Fruit fly (Drosophila melanogaster): ENCODE data around the gene LManI.

Gene LManI

dm6 chr2L:10483073-10483472 lies 26.0 kb upstream of the LManI start, which contains the start of gene Grip75 (continued):
- no peak for TF ChIP-seq bab2 (GFP tag; optimal IDR thresholded peaks at IDR 0.05)
- peak; percentile 4 for TF ChIP-seq CG17186 (GFP tag; optimal IDR thresholded peaks at IDR 0.05)
- TF ChIP-seq Doc3 (GFP tag; IDR thresholded peaks at IDR 0.05; ENCODE audit: partially characterized antibody): peak; percentile 29; the same call in 1 of the 3 replicates
- TF ChIP-seq tll (GFP tag; optimal IDR thresholded peaks at IDR 0.05): no peak
- TF ChIP-seq amos (GFP tag; IDR thresholded peaks at IDR 0.05; ENCODE audit: partially characterized antibody): peak; percentile 67
- TF ChIP-seq CG2116 (GFP tag; optimal IDR thresholded peaks at IDR 0.05): peak; percentile 41
- TF ChIP-seq bbx (GFP tag; IDR thresholded peaks at IDR 0.05; ENCODE audit: partially characterized antibody): peak; percentile 62
- no peak for TF ChIP-seq fd102C (GFP tag; optimal IDR thresholded peaks at IDR 0.05)
- no peak for TF ChIP-seq lilli (GFP tag; optimal IDR thresholded peaks at IDR 0.05)
- peak; percentile 66; the same call in 1 of the 2 replicates for TF ChIP-seq nerfin-2 (GFP tag; IDR thresholded peaks at IDR 0.05; ENCODE audit: partially characterized antibody)
- TF ChIP-seq pho (GFP tag; optimal IDR thresholded peaks at IDR 0.05): no peak
- no peak for TF ChIP-seq BtbVII (GFP tag; optimal IDR thresholded peaks at IDR 0.05)
- TF ChIP-seq CG3065 (GFP tag; optimal IDR thresholded peaks at IDR 0.05): no peak
- no peak for TF ChIP-seq pnt (GFP tag; optimal IDR thresholded peaks at IDR 0.05)
- TF ChIP-seq kni (GFP tag; optimal IDR thresholded peaks at IDR 0.05): no peak
- TF ChIP-seq jigr1 (GFP tag; IDR thresholded peaks at IDR 0.05): no peak
- TF ChIP-seq CG12391 (tag; optimal IDR thresholded peaks at IDR 0.05): no peak
- TF ChIP-seq fd3F (GFP tag; optimal IDR thresholded peaks at IDR 0.05): no peak
- no peak for TF ChIP-seq ato (GFP tag; IDR thresholded peaks at IDR 0.05; ENCODE audit: partially characterized antibody)
- no peak for TF ChIP-seq CG2199 (GFP tag; IDR thresholded peaks at IDR 0.05)
- TF ChIP-seq nerfin-1 (tag; optimal IDR thresholded peaks at IDR 0.05): peak; percentile 15
- no peak for TF ChIP-seq MTF-1 (GFP tag; optimal IDR thresholded peaks at IDR 0.05; ENCODE audit: borderline replicate concordance)
- no peak for TF ChIP-seq crc (GFP tag; optimal IDR thresholded peaks at IDR 0.05)
- TF ChIP-seq CG6813 (GFP tag; optimal IDR thresholded peaks at IDR 0.05): no peak
- no peak for TF ChIP-seq CG6175 (GFP tag; IDR thresholded peaks at IDR 0.05)
- TF ChIP-seq Taf1 (GFP tag; IDR thresholded peaks at IDR 0.05): no peak
- no peak for TF ChIP-seq Lpt (GFP tag; optimal IDR thresholded peaks at IDR 0.05)
- TF ChIP-seq CG15479 (GFP tag; optimal IDR thresholded peaks at IDR 0.05): peak; percentile 56
- TF ChIP-seq CG10209 (GFP tag; optimal IDR thresholded peaks at IDR 0.05): no peak
- TF ChIP-seq CG34422 (GFP tag; IDR thresholded peaks at IDR 0.05): no peak
- TF ChIP-seq CG1233 (GFP tag; optimal IDR thresholded peaks at IDR 0.05): no peak
- TF ChIP-seq CG11398 (GFP tag; optimal IDR thresholded peaks at IDR 0.05): no peak
- no peak for TF ChIP-seq CG9876 (GFP tag; optimal IDR thresholded peaks at IDR 0.05)
- TF ChIP-seq exex (tag; optimal IDR thresholded peaks at IDR 0.05): no peak
- no peak for TF ChIP-seq CG8089 (GFP tag; optimal IDR thresholded peaks at IDR 0.05)
- TF ChIP-seq CG16813 (GFP tag; IDR thresholded peaks at IDR 0.05; ENCODE audit: partially characterized antibody): peak; percentile 56; the same call in 2 of the 3 replicates
- no peak for TF ChIP-seq sug (tag; optimal IDR thresholded peaks at IDR 0.05)
- no peak for TF ChIP-seq croc (GFP tag; conservative IDR thresholded peaks at IDR 0.05)
- no peak for TF ChIP-seq NC2β (GFP tag; optimal IDR thresholded peaks at IDR 0.05)
- peak; percentile 95 for TF ChIP-seq Dp (GFP tag; optimal IDR thresholded peaks at IDR 0.05)
- TF ChIP-seq CG17829 (tag; optimal IDR thresholded peaks at IDR 0.05): no peak
- TF ChIP-seq Sry-δ (GFP tag; optimal IDR thresholded peaks at IDR 0.05): peak; percentile 86
- TF ChIP-seq bowl (GFP tag; IDR thresholded peaks at IDR 0.05): no peak
- no peak for TF ChIP-seq HmgD (GFP tag; optimal IDR thresholded peaks at IDR 0.05)
- TF ChIP-seq CHES-1-like (GFP tag; optimal IDR thresholded peaks at IDR 0.05): no peak
- peak; percentile 74 for TF ChIP-seq CG13287 (GFP tag; IDR thresholded peaks at IDR 0.05; ENCODE audit: partially characterized antibody)
- no peak for TF ChIP-seq dan (GFP tag; IDR thresholded peaks at IDR 0.05)
- TF ChIP-seq gfzf (GFP tag; optimal IDR thresholded peaks at IDR 0.05): peak; percentile 11
- TF ChIP-seq onecut (GFP tag; IDR thresholded peaks at IDR 0.05): no peak
- no peak for TF ChIP-seq dysf (GFP tag; IDR thresholded peaks at IDR 0.05)

Measured in whole organism, embryonic.